Fruit fly (Drosophila melanogaster) whole organism, embryonic: ENCODE measurements around the gene Polr1D.

Source experiments
- Abd-B ChIP-seq: fragments of 200-800 bp; sonication (Bioruptor generic); optimal IDR thresholded peaks from 2 replicates; lab custom pipeline; 2018; ENCODE audit warnings: missing biosample characterization, mild to moderate bottlenecking, missing genetic modification characterization, moderate library complexity
- B-H2 ChIP-seq: fragments of 200-800 bp; sonication (Bioruptor generic); optimal IDR thresholded peaks from 2 replicates; lab custom pipeline; 2018; ENCODE audit warnings: missing biosample characterization, mild to moderate bottlenecking, missing genetic modification characterization
- CG10209 ChIP-seq: fragments of 200-800 bp; sonication (Bioruptor generic); optimal IDR thresholded peaks from 3 replicates; lab custom pipeline; 2017; ENCODE audit warnings: missing biosample characterization, mild to moderate bottlenecking, missing genetic modification characterization, missing genetic modification reagents
- CG10979 ChIP-seq: fragments of 200-800 bp; sonication (Bioruptor generic); optimal IDR thresholded peaks from 2 replicates; lab custom pipeline; 2018; ENCODE audit warnings: missing biosample characterization, mild to moderate bottlenecking, missing genetic modification characterization, moderate library complexity
- CG11695 ChIP-seq: fragments of 200-800 bp; sonication (Bioruptor generic); IDR thresholded peaks from 3 replicates; pipeline ENCODE4 v1.3.6; 2022; ENCODE audit warnings: missing biosample characterization, missing genetic modification characterization
- CG11723 ChIP-seq: fragments of 200-800 bp; sonication (Bioruptor generic); optimal IDR thresholded peaks from 2 replicates; lab custom pipeline; 2017; ENCODE audit warnings: missing biosample characterization, mild to moderate bottlenecking, missing genetic modification characterization
- CG12744 ChIP-seq: fragments of 200-800 bp; sonication (Bioruptor generic); optimal IDR thresholded peaks from 2 replicates; lab custom pipeline; 2016; ENCODE audit warnings: missing biosample characterization, missing genetic modification characterization
- CG13123 ChIP-seq: fragments of 200-800 bp; sonication (Bioruptor generic); optimal IDR thresholded peaks from 2 replicates; lab custom pipeline; 2016; ENCODE audit warnings: missing biosample characterization, missing genetic modification characterization
- CG14710 ChIP-seq: fragments of 200-800 bp; sonication (Bioruptor generic); optimal IDR thresholded peaks from 3 replicates; lab custom pipeline; 2019; ENCODE audit warnings: missing biosample characterization, mild to moderate bottlenecking, missing genetic modification characterization, moderate library complexity
- CG16813 ChIP-seq: fragments of 200-800 bp; sonication (Bioruptor generic); IDR thresholded peaks from 3 replicates; pipeline ENCODE4 v1.3.6; 2022; ENCODE audit warnings: missing biosample characterization, missing genetic modification characterization; ENCODE audit not compliant: partially characterized antibody
- CG17186 ChIP-seq: fragments of 200-800 bp; sonication (Bioruptor generic); optimal IDR thresholded peaks from 3 replicates; lab custom pipeline; 2017; ENCODE audit warnings: missing biosample characterization, missing genetic modification reagents, missing genetic modification characterization
- CG18262 ChIP-seq: fragments of 200-800 bp; optimal IDR thresholded peaks from 3 replicates; lab custom pipeline; 2019; ENCODE audit warnings: missing biosample characterization, mild to moderate bottlenecking, missing genetic modification characterization, moderate library complexity
- CG18476 ChIP-seq: fragments of 200-800 bp; sonication (Bioruptor generic); optimal IDR thresholded peaks from 2 replicates; lab custom pipeline; 2016; ENCODE audit warnings: missing biosample characterization, mild to moderate bottlenecking, missing genetic modification characterization
- CG18764 ChIP-seq: fragments of 200-800 bp; sonication (Bioruptor generic); optimal IDR thresholded peaks from 3 replicates; lab custom pipeline; 2016; ENCODE audit warnings: missing biosample characterization, missing genetic modification characterization
- CG2889 ChIP-seq: fragments of 200-800 bp; sonication (Bioruptor generic); IDR thresholded peaks from 3 replicates; pipeline ENCODE4 v1.3.6; 2022; ENCODE audit warnings: missing biosample characterization, missing genetic modification characterization
- CG5180 ChIP-seq: fragments of 200-800 bp; sonication (Bioruptor generic); optimal IDR thresholded peaks from 3 replicates; lab custom pipeline; 2017; ENCODE audit warnings: missing biosample characterization, missing genetic modification characterization, mild to moderate bottlenecking, moderate library complexity, missing genetic modification reagents
- CG5953 ChIP-seq: fragments of 200-800 bp; sonication (Bioruptor generic); IDR thresholded peaks from 2 replicates; pipeline ENCODE4 v1.3.6; 2022; ENCODE audit warnings: missing biosample characterization, missing genetic modification characterization
- CG6654 ChIP-seq: fragments of 200-800 bp; sonication (Bioruptor generic); optimal IDR thresholded peaks from 2 replicates; lab custom pipeline; 2017; ENCODE audit warnings: missing biosample characterization, mild to moderate bottlenecking, missing genetic modification characterization
- CG6813 ChIP-seq: fragments of 200-800 bp; sonication (Bioruptor generic); optimal IDR thresholded peaks from 2 replicates; lab custom pipeline; 2017; ENCODE audit warnings: missing biosample characterization, missing genetic modification characterization, mild to moderate bottlenecking, moderate library complexity, missing genetic modification reagents
- CG7357 ChIP-seq: fragments of 200-800 bp; sonication (Bioruptor generic); IDR thresholded peaks from 3 replicates; pipeline ENCODE4 v1.3.6; 2022; ENCODE audit warnings: missing biosample characterization, missing genetic modification characterization
- CG7786 ChIP-seq: fragments of 200-800 bp; sonication (Bioruptor generic); optimal IDR thresholded peaks from 2 replicates; lab custom pipeline; 2016; ENCODE audit warnings: missing biosample characterization, missing genetic modification characterization
- CG8281 ChIP-seq: fragments of 200-800 bp; sonication (Bioruptor generic); optimal IDR thresholded peaks from 2 replicates; lab custom pipeline; 2018; ENCODE audit warnings: missing biosample characterization, mild to moderate bottlenecking, missing genetic modification characterization, moderate library complexity
- CG9817 ChIP-seq: fragments of 200-800 bp; sonication (Bioruptor generic); optimal IDR thresholded peaks from 2 replicates; lab custom pipeline; 2018; ENCODE audit warnings: missing biosample characterization, mild to moderate bottlenecking, missing genetic modification characterization, moderate library complexity
- Dbx ChIP-seq: fragments of 200-800 bp; sonication (Bioruptor generic); IDR thresholded peaks from 3 replicates; pipeline ENCODE4 v1.3.6; 2022; ENCODE audit warnings: missing biosample characterization, missing genetic modification characterization
- Doc3 ChIP-seq: fragments of 200-800 bp; sonication (Bioruptor generic); IDR thresholded peaks from 3 replicates; pipeline ENCODE4 v1.3.6; 2022; ENCODE audit warnings: missing biosample characterization, missing genetic modification characterization; ENCODE audit not compliant: partially characterized antibody
- Dp ChIP-seq: fragments of 200-800 bp; sonication (Bioruptor generic); optimal IDR thresholded peaks from 2 replicates; lab custom pipeline; 2018; ENCODE audit warnings: missing biosample characterization, mild to moderate bottlenecking, missing genetic modification characterization, moderate library complexity
- ERR ChIP-seq: fragments of 200-800 bp; sonication (Bioruptor generic); optimal IDR thresholded peaks from 2 replicates; lab custom pipeline; 2016; ENCODE audit warnings: missing biosample characterization, missing genetic modification characterization
- Hey ChIP-seq: fragments of 200-800 bp; sonication (Bioruptor generic); optimal IDR thresholded peaks from 3 replicates; lab custom pipeline; 2018; ENCODE audit warnings: missing biosample characterization, mild to moderate bottlenecking, missing genetic modification characterization
- Hr39 ChIP-seq: fragments of >200 bp; optimal IDR thresholded peaks from 2 replicates; lab custom pipeline; 2017
- Med ChIP-seq: fragments of 200-800 bp; sonication (Bioruptor generic); peaks from one replicate; lab custom pipeline; 2016; ENCODE audit warnings: missing biosample characterization, missing genetic modification characterization, mild to moderate bottlenecking, inconsistent platforms, moderate library complexity
- Sry-δ ChIP-seq: fragments of 200-800 bp; sonication (Bioruptor generic); optimal IDR thresholded peaks from 2 replicates; lab custom pipeline; 2016; ENCODE audit warnings: missing biosample characterization, missing genetic modification characterization
- Taf1 ChIP-seq: fragments of 200-800 bp; sonication (Bioruptor generic); IDR thresholded peaks from 2 replicates; pipeline ENCODE4 v1.3.6; 2022; ENCODE audit warnings: missing biosample characterization, missing genetic modification characterization
- chm ChIP-seq: fragments of 200-800 bp; sonication (Bioruptor generic); IDR thresholded peaks from 2 replicates; pipeline ENCODE4 v1.3.6; 2022; ENCODE audit warnings: missing biosample characterization, missing genetic modification characterization
- corto ChIP-seq: fragments of 200-800 bp; sonication (Bioruptor generic); optimal IDR thresholded peaks from 2 replicates; lab custom pipeline; 2016; ENCODE audit warnings: missing biosample characterization, mild to moderate bottlenecking, missing genetic modification characterization, moderate library complexity
- da ChIP-seq: fragments of 200-800 bp; sonication (Bioruptor generic); optimal IDR thresholded peaks from 2 replicates; lab custom pipeline; 2016; ENCODE audit warnings: missing biosample characterization, missing genetic modification characterization
- dan ChIP-seq: fragments of 200-800 bp; sonication (Bioruptor generic); IDR thresholded peaks from 2 replicates; pipeline ENCODE4 v1.3.6; 2022; ENCODE audit warnings: missing biosample characterization, missing genetic modification characterization
- dpn ChIP-seq, 2 experiments: fragments of 200-800 bp; sonication (Bioruptor generic); optimal IDR thresholded peaks; 3 replicates each; lab custom pipeline; 2016; ENCODE audit warnings: missing biosample characterization in 2 of 2, missing genetic modification characterization in 2 of 2
- fu2 ChIP-seq: fragments of 200-800 bp; sonication (Bioruptor generic); optimal IDR thresholded peaks from 2 replicates; lab custom pipeline; 2016; ENCODE audit warnings: missing biosample characterization, missing genetic modification characterization
- grau ChIP-seq: fragments of 200-800 bp; optimal IDR thresholded peaks from 3 replicates; lab custom pipeline; 2019; ENCODE audit warnings: missing biosample characterization, mild to moderate bottlenecking, missing genetic modification characterization, moderate library complexity
- gsb ChIP-seq: fragments of 200-800 bp; sonication (Bioruptor generic); IDR thresholded peaks from 2 replicates; pipeline ENCODE4 v1.3.6; 2022; ENCODE audit warnings: missing biosample characterization, missing genetic modification characterization
- klu ChIP-seq: fragments of 200-800 bp; sonication (Bioruptor generic); IDR thresholded peaks from 2 replicates; pipeline ENCODE4 v1.3.6; 2022; ENCODE audit warnings: missing biosample characterization, missing genetic modification characterization
- lola ChIP-seq, 3 experiments: fragments of >200 bp in 2 of 3; fragments of 200-800 bp in 1 of 3; sonication (Bioruptor generic) in 1 of 3; optimal IDR thresholded peaks; 2 replicates each; lab custom pipeline; 2017 to 2019; ENCODE audit warnings: missing biosample characterization in 3 of 3, missing genetic modification characterization in 3 of 3, mild to moderate bottlenecking in 1 of 3, moderate library complexity in 1 of 3
- nerfin-2 ChIP-seq: fragments of 200-800 bp; sonication (Bioruptor generic); IDR thresholded peaks from 2 replicates; pipeline ENCODE4 v1.3.6; 2022; ENCODE audit warnings: missing biosample characterization, missing genetic modification characterization; ENCODE audit not compliant: partially characterized antibody
- pnt ChIP-seq: fragments of 200-800 bp; sonication (Bioruptor generic); optimal IDR thresholded peaks from 3 replicates; lab custom pipeline; 2016; ENCODE audit warnings: missing biosample characterization, missing genetic modification characterization
- repo ChIP-seq: fragments of 200-800 bp; sonication (Bioruptor generic); optimal IDR thresholded peaks from 2 replicates; lab custom pipeline; 2016; ENCODE audit warnings: missing biosample characterization, missing genetic modification characterization
- row ChIP-seq: fragments of 200-800 bp; sonication (Bioruptor generic); IDR thresholded peaks from 3 replicates; pipeline ENCODE4 v1.3.6; 2022; ENCODE audit warnings: missing biosample characterization, missing genetic modification characterization
- scrt ChIP-seq: fragments of 200-800 bp; sonication (Bioruptor generic); optimal IDR thresholded peaks from 2 replicates; lab custom pipeline; 2018; ENCODE audit warnings: missing biosample characterization, mild to moderate bottlenecking, missing genetic modification characterization, moderate library complexity
- tin ChIP-seq: fragments of 200-800 bp; sonication (Bioruptor generic); optimal IDR thresholded peaks from 3 replicates; lab custom pipeline; 2016; ENCODE audit warnings: missing biosample characterization, missing genetic modification characterization
- trh ChIP-seq: fragments of 200-800 bp; sonication (Bioruptor generic); optimal IDR thresholded peaks from 2 replicates; lab custom pipeline; 2016; ENCODE audit warnings: missing biosample characterization, missing genetic modification characterization
- z ChIP-seq: fragments of 200-800 bp; sonication (Bioruptor generic); IDR thresholded peaks from 3 replicates; pipeline ENCODE4 v1.3.6; 2022; ENCODE audit warnings: missing biosample characterization, missing genetic modification characterization
- zen ChIP-seq: fragments of 200-800 bp; sonication (Bioruptor generic); optimal IDR thresholded peaks from 3 replicates; lab custom pipeline; 2018; ENCODE audit warnings: missing biosample characterization, mild to moderate bottlenecking, missing genetic modification characterization, moderate library complexity
- zf30C ChIP-seq: fragments of 200-800 bp; sonication (Bioruptor generic); optimal IDR thresholded peaks from 3 replicates; lab custom pipeline; 2018; ENCODE audit warnings: missing biosample characterization, mild to moderate bottlenecking, missing genetic modification characterization

Polr1D gene

dm6 chr2L:19140984-19141262, 5.9 kb upstream of the Polr1D start (continued):
- TF ChIP-seq Dbx, result peak; percentile 73; the same call in 2 of the 3 replicates
- TF ChIP-seq Med (GFP tag; lab: Kevin White, UChicago), result peak; percentile 91
- no peak for TF ChIP-seq nerfin-2
- no peak for TF ChIP-seq CG5180 (GFP tag; lab: Kevin White, UChicago)
- no peak for TF ChIP-seq CG12744 (GFP tag; lab: Kevin White, UChicago)
- TF ChIP-seq CG18476, result no peak
- no peak for TF ChIP-seq dan
- no peak for TF ChIP-seq tin
- TF ChIP-seq repo (GFP tag; lab: Kevin White, UChicago), result no peak
- no peak for TF ChIP-seq CG7357 (GFP tag; lab: Robert Waterston, UW)
- no peak for TF ChIP-seq lola (GFP tag; optimal IDR thresholded peaks at IDR 0.05; lab: Kevin White, UChicago)
- peak; percentile 5 for TF ChIP-seq ERR (GFP tag; lab: Kevin White, UChicago)
- TF ChIP-seq klu (GFP tag; lab: Robert Waterston, UW), result no peak
- peak in 1 of 2 experiments; percentile 0 for TF ChIP-seq dpn (GFP tag; optimal IDR thresholded peaks at IDR 0.05; lab: Kevin White, UChicago)
- no peak for TF ChIP-seq zen (tag; lab: Kevin White, UChicago)
- TF ChIP-seq CG14710 (tag; lab: Kevin White, UChicago), result no peak
- no peak for TF ChIP-seq trh (GFP tag; lab: Kevin White, UChicago)
- peak; percentile 66 for TF ChIP-seq row (GFP tag; lab: Robert Waterston, UW)
- no peak for TF ChIP-seq chm
- TF ChIP-seq Hr39 (lab: Kevin White, UChicago), result no peak
- no peak for TF ChIP-seq fu2
- peak; percentile 90 for TF ChIP-seq grau (tag; lab: Kevin White, UChicago)
- TF ChIP-seq CG18262 (tag; lab: Kevin White, UChicago), result no peak
- no peak for TF ChIP-seq CG8281 (tag; lab: Kevin White, UChicago)
- peak; percentile 59 for TF ChIP-seq Taf1 (GFP tag; lab: Robert Waterston, UW)
- TF ChIP-seq zf30C (GFP tag; lab: Kevin White, UChicago), result no peak
- TF ChIP-seq CG11695, result no peak
- 0 out of 2 replicates have a peak, but pooled peaks have one; percentile 41 for TF ChIP-seq gsb (GFP tag; lab: Robert Waterston, UW)
- TF ChIP-seq CG5953 (GFP tag; lab: Robert Waterston, UW), result no peak
- no peak for TF ChIP-seq pnt (GFP tag; lab: Kevin White, UChicago)
- TF ChIP-seq CG10979 (tag; lab: Kevin White, UChicago), result no peak
- no peak for TF ChIP-seq scrt (GFP tag; lab: Kevin White, UChicago)
- TF ChIP-seq CG7786, result peak; percentile 10
- TF ChIP-seq Doc3 (GFP tag; lab: Robert Waterston, UW), result no peak
- TF ChIP-seq CG6813, result peak; percentile 26
- TF ChIP-seq Dp, result no peak
- no peak for TF ChIP-seq Hey (tag; lab: Kevin White, UChicago)
- no peak for TF ChIP-seq CG2889
- TF ChIP-seq CG6654, result no peak
- TF ChIP-seq Sry-δ (GFP tag; lab: Kevin White, UChicago), result no peak
- no peak for TF ChIP-seq da (GFP tag; lab: Kevin White, UChicago)
- TF ChIP-seq CG17186, result no peak
- peak; percentile 11 for TF ChIP-seq CG10209 (GFP tag; lab: Kevin White, UChicago)
- no peak for TF ChIP-seq z (GFP tag; lab: Robert Waterston, UW)
- TF ChIP-seq corto, result no peak
- no peak for TF ChIP-seq CG13123 (GFP tag; lab: Kevin White, UChicago)
- TF ChIP-seq CG11723 (GFP tag; lab: Kevin White, UChicago), result no peak
- TF ChIP-seq Abd-B, result no peak
- TF ChIP-seq CG18764 (GFP tag; lab: Kevin White, UChicago), result no peak
- TF ChIP-seq B-H2 (GFP tag; lab: Kevin White, UChicago), result no peak
- no peak for TF ChIP-seq CG16813 (GFP tag; lab: Robert Waterston, UW)
- TF ChIP-seq CG9817 (tag; lab: Kevin White, UChicago), result peak; percentile 30
